Fruit fly (Drosophila melanogaster) whole organism, embryonic: ENCODE results near the gene saturn.

ENCODE experiments used
- CG12391 ChIP-seq: fragments of 200-800 bp; sonication (Bioruptor generic); optimal IDR thresholded peaks from 3 replicates; lab custom pipeline; 2018; ENCODE audit warnings: missing biosample characterization, mild to moderate bottlenecking, missing genetic modification characterization, moderate library complexity
- CG12659 ChIP-seq: fragments of 200-800 bp; sonication (Bioruptor generic); optimal IDR thresholded peaks from 3 replicates; lab custom pipeline; 2017; ENCODE audit warnings: mild to moderate bottlenecking, missing biosample characterization, missing genetic modification reagents, missing genetic modification characterization
- CG12769 ChIP-seq: fragments of 200-800 bp; sonication (Bioruptor generic); optimal IDR thresholded peaks from 2 replicates; lab custom pipeline; 2019; ENCODE audit warnings: missing biosample characterization, mild to moderate bottlenecking, missing genetic modification characterization, moderate library complexity
- CG14860 ChIP-seq: fragments of 200-800 bp; sonication (Bioruptor generic); IDR thresholded peaks from 3 replicates; pipeline ENCODE4 v1.3.6; 2022; ENCODE audit warnings: missing biosample characterization, missing genetic modification characterization; ENCODE audit not compliant: partially characterized antibody
- CG14965 ChIP-seq: fragments of 200-800 bp; sonication (Bioruptor generic); optimal IDR thresholded peaks from 2 replicates; lab custom pipeline; 2016; ENCODE audit warnings: missing biosample characterization, missing genetic modification characterization, borderline replicate concordance
- CG17612 ChIP-seq: fragments of 200-800 bp; sonication (Bioruptor generic); IDR thresholded peaks from 2 replicates; pipeline ENCODE4 v1.3.6; 2022; ENCODE audit warnings: missing biosample characterization, missing genetic modification characterization
- CG18476 ChIP-seq: fragments of 200-800 bp; sonication (Bioruptor generic); optimal IDR thresholded peaks from 2 replicates; lab custom pipeline; 2016; ENCODE audit warnings: missing biosample characterization, mild to moderate bottlenecking, missing genetic modification characterization
- CG18599 ChIP-seq: fragments of 200-800 bp; sonication (Bioruptor generic); optimal IDR thresholded peaks from 3 replicates; lab custom pipeline; 2017; ENCODE audit warnings: missing biosample characterization, missing genetic modification characterization, mild to moderate bottlenecking, moderate library complexity, missing genetic modification reagents
- CG2875 ChIP-seq: fragments of 200-800 bp; sonication (Bioruptor generic); optimal IDR thresholded peaks from 2 replicates; lab custom pipeline; 2017; ENCODE audit warnings: missing biosample characterization, mild to moderate bottlenecking, missing genetic modification characterization, missing genetic modification reagents
- CG30431 ChIP-seq: fragments of 200-800 bp; sonication (Bioruptor generic); optimal IDR thresholded peaks from 2 replicates; lab custom pipeline; 2017; ENCODE audit warnings: missing biosample characterization, missing genetic modification characterization
- CG33557 ChIP-seq: fragments of 200-800 bp; sonication (Bioruptor generic); optimal IDR thresholded peaks from 2 replicates; lab custom pipeline; 2019; ENCODE audit warnings: missing biosample characterization, mild to moderate bottlenecking, missing genetic modification characterization, moderate library complexity
- CG3838 ChIP-seq: fragments of 200-800 bp; sonication (Bioruptor generic); optimal IDR thresholded peaks from 3 replicates; lab custom pipeline; 2016; ENCODE audit warnings: missing biosample characterization, missing genetic modification characterization
- CG43689 ChIP-seq: fragments of 200-800 bp; sonication (Bioruptor generic); IDR thresholded peaks from 2 replicates; pipeline ENCODE4 v1.3.6; 2022; ENCODE audit warnings: missing biosample characterization, missing genetic modification characterization
- CG4707 ChIP-seq: fragments of 200-800 bp; sonication (Bioruptor generic); optimal IDR thresholded peaks from 2 replicates; lab custom pipeline; 2018; ENCODE audit warnings: missing biosample characterization, mild to moderate bottlenecking, missing genetic modification characterization, moderate library complexity
- CG5953 ChIP-seq: fragments of 200-800 bp; sonication (Bioruptor generic); IDR thresholded peaks from 2 replicates; pipeline ENCODE4 v1.3.6; 2022; ENCODE audit warnings: missing biosample characterization, missing genetic modification characterization
- CG7786 ChIP-seq: fragments of 200-800 bp; sonication (Bioruptor generic); optimal IDR thresholded peaks from 2 replicates; lab custom pipeline; 2016; ENCODE audit warnings: missing biosample characterization, missing genetic modification characterization
- Dek ChIP-seq: fragments of 200-800 bp; sonication (Bioruptor generic); optimal IDR thresholded peaks from 3 replicates; lab custom pipeline; 2019; ENCODE audit warnings: missing biosample characterization, mild to moderate bottlenecking, missing genetic modification characterization, moderate library complexity
- ERR ChIP-seq: fragments of 200-800 bp; sonication (Bioruptor generic); optimal IDR thresholded peaks from 2 replicates; lab custom pipeline; 2016; ENCODE audit warnings: missing biosample characterization, missing genetic modification characterization
- Elba2 ChIP-seq: fragments of 200-800 bp; sonication (Bioruptor generic); optimal IDR thresholded peaks from 3 replicates; lab custom pipeline; 2016; ENCODE audit warnings: missing biosample characterization, missing genetic modification characterization
- NK7.1 ChIP-seq: fragments of 200-800 bp; sonication (Bioruptor generic); optimal IDR thresholded peaks from 3 replicates; lab custom pipeline; 2016; ENCODE audit warnings: missing biosample characterization, missing genetic modification characterization
- Nf-YA ChIP-seq: fragments of 200-800 bp; sonication (Bioruptor generic); IDR thresholded peaks from 2 replicates; pipeline ENCODE4 v1.3.6; 2022; ENCODE audit warnings: missing biosample characterization, missing genetic modification characterization
- Opbp ChIP-seq: fragments of 200-800 bp; sonication (Bioruptor generic); IDR thresholded peaks from 3 replicates; pipeline ENCODE4 v1.3.6; 2022; ENCODE audit warnings: missing biosample characterization, missing genetic modification characterization; ENCODE audit not compliant: partially characterized antibody
- Pdp1 ChIP-seq, 2 experiments: fragments of 200-800 bp; sonication (Bioruptor generic); optimal IDR thresholded peaks; 3 replicates each; lab custom pipeline; 2016; ENCODE audit warnings: missing biosample characterization in 2 of 2, missing genetic modification characterization in 2 of 2, mild to moderate bottlenecking in 1 of 2, moderate library complexity in 1 of 2
- Sox100B ChIP-seq: fragments of 200-800 bp; sonication (Bioruptor generic); optimal IDR thresholded peaks from 3 replicates; lab custom pipeline; 2018; ENCODE audit warnings: missing biosample characterization, mild to moderate bottlenecking, missing genetic modification characterization
- Trl ChIP-seq, 3 experiments: fragments of >200 bp in 2 of 3; fragments of 200-800 bp in 1 of 3; sonication (Bioruptor generic) in 1 of 3; optimal IDR thresholded peaks; 2 replicates in 1 of 3; 3 replicates in 2 of 3; lab custom pipeline; 2016 to 2017; ENCODE audit warnings: missing biosample characterization in 1 of 3, missing genetic modification characterization in 1 of 3
- ab ChIP-seq: fragments of 200-800 bp; sonication (Bioruptor generic); optimal IDR thresholded peaks from 2 replicates; lab custom pipeline; 2016; ENCODE audit warnings: missing biosample characterization, missing genetic modification characterization
- cad ChIP-seq: fragments of >200 bp; optimal IDR thresholded peaks from 2 replicates; lab custom pipeline; 2017; ENCODE audit warnings: missing biosample characterization, missing genetic modification characterization
- cg ChIP-seq: fragments of 200-800 bp; sonication (Bioruptor generic); optimal IDR thresholded peaks from 3 replicates; lab custom pipeline; 2019; ENCODE audit warnings: missing biosample characterization, mild to moderate bottlenecking, missing genetic modification characterization, moderate library complexity
- chinmo ChIP-seq: fragments of 200-800 bp; sonication (Bioruptor generic); IDR thresholded peaks from 4 replicates; pipeline ENCODE4 v1.3.6; 2022; ENCODE audit warnings: missing biosample characterization, missing genetic modification characterization; ENCODE audit not compliant: partially characterized antibody
- cwo ChIP-seq: fragments of 200-800 bp; sonication (Bioruptor generic); optimal IDR thresholded peaks from 3 replicates; lab custom pipeline; 2017; ENCODE audit warnings: missing biosample characterization, missing genetic modification characterization, mild to moderate bottlenecking, moderate library complexity, missing genetic modification reagents
- ewg ChIP-seq: fragments of 200-800 bp; sonication (Bioruptor generic); optimal IDR thresholded peaks from 3 replicates; lab custom pipeline; 2017; ENCODE audit warnings: mild to moderate bottlenecking, missing biosample characterization, missing genetic modification reagents, missing genetic modification characterization
- fu2 ChIP-seq: fragments of 200-800 bp; sonication (Bioruptor generic); optimal IDR thresholded peaks from 2 replicates; lab custom pipeline; 2016; ENCODE audit warnings: missing biosample characterization, missing genetic modification characterization
- grau ChIP-seq: fragments of 200-800 bp; optimal IDR thresholded peaks from 3 replicates; lab custom pipeline; 2019; ENCODE audit warnings: missing biosample characterization, mild to moderate bottlenecking, missing genetic modification characterization, moderate library complexity
- kni ChIP-seq: fragments of 200-800 bp; sonication (Bioruptor generic); optimal IDR thresholded peaks from 3 replicates; lab custom pipeline; 2017; ENCODE audit warnings: mild to moderate bottlenecking, missing biosample characterization, missing genetic modification reagents, missing genetic modification characterization
- nmo ChIP-seq: fragments of 200-800 bp; sonication (Bioruptor generic); optimal IDR thresholded peaks from 2 replicates; lab custom pipeline; 2018; ENCODE audit warnings: missing biosample characterization, mild to moderate bottlenecking, missing genetic modification characterization, moderate library complexity
- onecut ChIP-seq: fragments of 200-800 bp; sonication (Bioruptor generic); IDR thresholded peaks from 2 replicates; pipeline ENCODE4 v1.3.6; 2022; ENCODE audit warnings: missing biosample characterization, missing genetic modification characterization
- pros ChIP-seq: fragments of 200-800 bp; sonication (Bioruptor generic); optimal IDR thresholded peaks from 3 replicates; lab custom pipeline; 2019; ENCODE audit warnings: missing biosample characterization, mild to moderate bottlenecking, missing genetic modification characterization, moderate library complexity
- sisA ChIP-seq: fragments of 200-800 bp; sonication (Bioruptor generic); IDR thresholded peaks from 2 replicates; pipeline ENCODE4 v1.3.6; 2022; ENCODE audit warnings: missing biosample characterization, missing genetic modification characterization
- slbo ChIP-seq: fragments of 200-800 bp; sonication (Bioruptor generic); IDR thresholded peaks from 2 replicates; pipeline ENCODE4 v1.3.6; 2022; ENCODE audit warnings: missing biosample characterization, missing genetic modification characterization
- so ChIP-seq: fragments of 200-800 bp; sonication (Bioruptor generic); IDR thresholded peaks from 3 replicates; pipeline ENCODE4 v1.3.6; 2022; ENCODE audit warnings: missing biosample characterization, missing genetic modification characterization
- sqz ChIP-seq: fragments of 200-800 bp; sonication (Bioruptor generic); optimal IDR thresholded peaks from 3 replicates; lab custom pipeline; 2018; ENCODE audit warnings: missing biosample characterization, mild to moderate bottlenecking, missing genetic modification characterization
- tin ChIP-seq: fragments of 200-800 bp; sonication (Bioruptor generic); optimal IDR thresholded peaks from 3 replicates; lab custom pipeline; 2016; ENCODE audit warnings: missing biosample characterization, missing genetic modification characterization
- wdn ChIP-seq: fragments of 200-800 bp; sonication (Bioruptor generic); IDR thresholded peaks from 2 replicates; pipeline ENCODE4 v1.3.6; 2022; ENCODE audit warnings: missing biosample characterization, missing genetic modification characterization

Gene saturn

dm6 chr3L:14177476-14178179 is 25.5 kb upstream of the saturn start (continued):
- TF ChIP-seq chinmo (GFP tag; lab: Robert Waterston, UW): peak; percentile 83; the same call in 2 of the 4 replicates
- TF ChIP-seq Nf-YA: peak; percentile 87
- no peak for TF ChIP-seq NK7.1 (GFP tag; lab: Kevin White, UChicago)
- no peak for TF ChIP-seq CG14965 (GFP tag; lab: Kevin White, UChicago)
- no peak for TF ChIP-seq sisA (GFP tag; lab: Robert Waterston, UW)
- no peak for TF ChIP-seq CG3838 (GFP tag; lab: Kevin White, UChicago)
- TF ChIP-seq CG43689 (GFP tag; lab: Robert Waterston, UW): no peak
- no peak for TF ChIP-seq fu2 (GFP tag; lab: Kevin White, UChicago)
- TF ChIP-seq CG33557 (GFP tag; lab: Kevin White, UChicago): no peak
- TF ChIP-seq wdn (GFP tag; lab: Robert Waterston, UW): no peak
- no peak for TF ChIP-seq CG18599 (GFP tag; lab: Kevin White, UChicago)
- TF ChIP-seq CG17612 (GFP tag; lab: Robert Waterston, UW): no peak
- peak in 1 of 2 experiments; percentile 91 for TF ChIP-seq Pdp1 (GFP tag; optimal IDR thresholded peaks at IDR 0.05; lab: Kevin White, UChicago)
- peak; percentile 87 for TF ChIP-seq ewg (GFP tag; lab: Kevin White, UChicago)
- no peak for TF ChIP-seq CG12659 (GFP tag; lab: Kevin White, UChicago)
- no peak for TF ChIP-seq CG14860 (GFP tag; lab: Robert Waterston, UW)
- TF ChIP-seq Elba2 (GFP tag; lab: Kevin White, UChicago): peak; percentile 9
- TF ChIP-seq onecut (GFP tag; lab: Robert Waterston, UW): peak; percentile 35; the same call in 1 of the 2 replicates
- TF ChIP-seq pros (GFP tag; lab: Kevin White, UChicago): peak; percentile 79
- TF ChIP-seq grau: no peak
- TF ChIP-seq CG30431: no peak
- peak; percentile 1 for TF ChIP-seq CG12391 (tag; lab: Kevin White, UChicago)
- TF ChIP-seq nmo (GFP tag; lab: Kevin White, UChicago): peak; percentile 2
- no peak for TF ChIP-seq Sox100B (GFP tag; lab: Kevin White, UChicago)
- TF ChIP-seq sqz (GFP tag; lab: Kevin White, UChicago): peak; percentile 39
- TF ChIP-seq so: peak; percentile 34; the same call in 1 of the 3 replicates
- peak; percentile 84 to 85 for TF ChIP-seq Trl (optimal IDR thresholded peaks at IDR 0.05; lab: Kevin White, UChicago)
- TF ChIP-seq Trl (GFP tag; optimal IDR thresholded peaks at IDR 0.05; lab: Kevin White, UChicago): peak; percentile 60
- TF ChIP-seq slbo (GFP tag; lab: Robert Waterston, UW): no peak
- TF ChIP-seq cwo: no peak
- peak; percentile 10 for TF ChIP-seq cad (GFP tag; lab: Kevin White, UChicago)
- peak; percentile 9 for TF ChIP-seq CG12769
- no peak for TF ChIP-seq CG5953 (GFP tag; lab: Robert Waterston, UW)
- no peak for TF ChIP-seq CG7786 (GFP tag; lab: Kevin White, UChicago)
- TF ChIP-seq tin (GFP tag; lab: Kevin White, UChicago): no peak
- no peak for TF ChIP-seq ERR
- TF ChIP-seq Opbp (GFP tag; lab: Robert Waterston, UW): peak; percentile 32; the same call in 1 of the 3 replicates
- TF ChIP-seq CG18476 (GFP tag; lab: Kevin White, UChicago): no peak
- no peak for TF ChIP-seq CG2875
- TF ChIP-seq CG4707 (GFP tag; lab: Kevin White, UChicago): peak; percentile 44
- no peak for TF ChIP-seq ab (GFP tag; lab: Kevin White, UChicago)
- TF ChIP-seq kni: peak; percentile 41
- TF ChIP-seq cg (GFP tag; lab: Kevin White, UChicago): peak; percentile 84
- TF ChIP-seq Dek (tag; lab: Kevin White, UChicago): no peak
